Worm (Caenorhabditis elegans): ENCODE data around the gene apl-1.

apl-1 gene

ce11 chrX:5122369-5122768 lies 5.7 kb upstream of the apl-1 start:
- TF ChIP-seq let-607 (tag; optimal IDR thresholded peaks at IDR 0.05), result no peak
- TF ChIP-seq dox-1 (GFP tag; IDR thresholded peaks at IDR 0.05), result peak; percentile 29; the same call in 1 of the 2 replicates
- TF ChIP-seq madf-10 (tag; optimal IDR thresholded peaks at IDR 0.05), result no peak
- peak; percentile 43 for TF ChIP-seq lin-40 (tag; optimal IDR thresholded peaks at IDR 0.05)
- no peak for TF ChIP-seq ztf-6 (GFP tag; IDR thresholded peaks at IDR 0.05)
- TF ChIP-seq T07F8.4 (tag; optimal IDR thresholded peaks at IDR 0.05), result no peak
- no peak for TF ChIP-seq Y79H2A.3 (GFP tag; conservative IDR thresholded peaks at IDR 0.05)
- no peak for TF ChIP-seq somi-1 (GFP tag; optimal IDR thresholded peaks at IDR 0.05)
- TF ChIP-seq sea-2 (GFP tag; IDR thresholded peaks at IDR 0.05), result no peak
- peak; percentile 83 for TF ChIP-seq nhr-80 (tag; optimal IDR thresholded peaks at IDR 0.05)
- no peak for TF ChIP-seq pha-4 (tag; optimal IDR thresholded peaks at IDR 0.05)
- TF ChIP-seq lsy-27 (tag; optimal IDR thresholded peaks at IDR 0.05; ENCODE audit: borderline replicate concordance, insufficient read depth), result no peak
- peak; percentile 17 for TF ChIP-seq tbp1 (GFP tag; optimal IDR thresholded peaks at IDR 0.05)
- TF ChIP-seq Y56A3A.18 (GFP tag; IDR thresholded peaks at IDR 0.05), result no peak
- no peak for TF ChIP-seq dpff-1 (tag; optimal IDR thresholded peaks at IDR 0.05)
- no peak for TF ChIP-seq bed-1 (GFP tag; IDR thresholded peaks at IDR 0.05)
- peak; percentile 52 for TF ChIP-seq ztf-26 (tag; optimal IDR thresholded peaks at IDR 0.05)
- no peak for TF ChIP-seq sdz-38 (tag; optimal IDR thresholded peaks at IDR 0.05)
- no peak for TF ChIP-seq madf-6 (GFP tag; IDR thresholded peaks at IDR 0.05)

ce11 chrX:5121789-5122188 lies 5.1 kb upstream of the apl-1 start:
- TF ChIP-seq mxl-1 (tag; optimal IDR thresholded peaks at IDR 0.05) (no peak), B0035.1 (tag; optimal IDR thresholded peaks at IDR 0.05) (no peak), cebp-1 (GFP tag; IDR thresholded peaks at IDR 0.05) (no peak), cebp-1 (tag; optimal IDR thresholded peaks at IDR 0.05) (peak; percentile 6), ztf-28 (GFP tag; IDR thresholded peaks at IDR 0.05) (no peak), snpc-1.3 (tag; optimal IDR thresholded peaks at IDR 0.05; ENCODE audit: insufficient read depth) (no peak), hmg-1.2 (GFP tag; IDR thresholded peaks at IDR 0.05) (0 out of 2 replicates have a peak, but pooled peaks have one; percentile 3)

- TF ChIP-seq zfh-2 (GFP tag; conservative IDR thresholded peaks at IDR 0.05), result no peak
- TF ChIP-seq ztf-18 (tag; optimal IDR thresholded peaks at IDR 0.05), result no peak
- no peak for TF ChIP-seq snpc-1.3 (tag; optimal IDR thresholded peaks at IDR 0.05; ENCODE audit: insufficient read depth)
- no peak for TF ChIP-seq cebp-1 (GFP tag; IDR thresholded peaks at IDR 0.05)
- peak; percentile 52 for TF ChIP-seq cebp-1 (tag; optimal IDR thresholded peaks at IDR 0.05)
- TF ChIP-seq mel-28 (tag; optimal IDR thresholded peaks at IDR 0.05; ENCODE audit: borderline replicate concordance), result no peak
- no peak for TF ChIP-seq ztf-6 (GFP tag; IDR thresholded peaks at IDR 0.05)
Observed at ce11 chrX:5120807-5121206, 4.1 kb upstream of the apl-1 start.

- peak; percentile 33 for TF ChIP-seq ama-1 (optimal IDR thresholded peaks at IDR 0.05)
- TF ChIP-seq ama-1 (GFP tag; optimal IDR thresholded peaks at IDR 0.05), result no peak
- TF ChIP-seq snpc-1.1 (tag; optimal IDR thresholded peaks at IDR 0.05; ENCODE audit: insufficient read depth), result no peak
Observed at ce11 chrX:5120196-5120595, 3.5 kb upstream of the apl-1 start.

- TF ChIP-seq ceh-91 (GFP tag; IDR thresholded peaks at IDR 0.05) (no peak), him-1 (tag; optimal IDR thresholded peaks at IDR 0.05) (no peak), lsy-27 (tag; optimal IDR thresholded peaks at IDR 0.05; ENCODE audit: borderline replicate concordance, insufficient read depth) (no peak), chd-7 (tag; optimal IDR thresholded peaks at IDR 0.05) (no peak), bed-2 (GFP tag; IDR thresholded peaks at IDR 0.05) (no peak), lag-1 (GFP tag; IDR thresholded peaks at IDR 0.05) (no peak), F57C9.4 (tag; optimal IDR thresholded peaks at IDR 0.05) (no peak), ama-1 (optimal IDR thresholded peaks at IDR 0.05) (no peak), ama-1 (GFP tag; optimal IDR thresholded peaks at IDR 0.05) (no peak), F22D6.2 (tag; optimal IDR thresholded peaks at IDR 0.05) (no peak), mel-28 (tag; optimal IDR thresholded peaks at IDR 0.05; ENCODE audit: borderline replicate concordance) (no peak), ccch-3 (GFP tag; optimal IDR thresholded peaks at IDR 0.05) (no peak), ztf-18 (tag; optimal IDR thresholded peaks at IDR 0.05) (no peak), snpc-4 (GFP tag; optimal IDR thresholded peaks at IDR 0.05) (no peak), snpc-4 (tag; optimal IDR thresholded peaks at IDR 0.05) (no peak), die-1 (tag; optimal IDR thresholded peaks at IDR 0.05) (no peak)
Observed at ce11 chrX:5119686-5120085, 3.0 kb upstream of the apl-1 start.

All from whole organism, young adult.